Fruit fly (Drosophila melanogaster): ENCODE data around the gene gwl.
A peak's percentile ranks its signal among the peaks of the same experiment; 100 is the strongest.

- TF ChIP-seq CG9948 (tag; optimal IDR thresholded peaks at IDR 0.05), result no peak
- peak; percentile 53 for TF ChIP-seq Pif1A (GFP tag; optimal IDR thresholded peaks at IDR 0.05)
- TF ChIP-seq CG8301 (tag; optimal IDR thresholded peaks at IDR 0.05), result no peak
- TF ChIP-seq D1 (tag; optimal IDR thresholded peaks at IDR 0.05), result no peak
- TF ChIP-seq gl (tag; optimal IDR thresholded peaks at IDR 0.05), result peak; percentile 41
- no peak for TF ChIP-seq EcR (GFP tag; optimal IDR thresholded peaks at IDR 0.05)
- TF ChIP-seq Pif1B (GFP tag; optimal IDR thresholded peaks at IDR 0.05), result peak; percentile 43
Observed at dm6 chr3R:18719767-18720341, 26.3 kb upstream of the gwl start.

Data from whole organism, pupa.